Worm (Caenorhabditis elegans) whole organism, late embryonic: ENCODE data around the gene F13H10.8.

Source experiments
- C08G9.2 ChIP-seq: sonication (generic microtip); optimal IDR thresholded peaks from 2 replicates; lab custom pipeline; 2016; ENCODE audit warnings: mild to moderate bottlenecking, missing genetic modification characterization, moderate library complexity, missing compliant biosample characterization
- C38D4.7 ChIP-seq: fragments of 200-800 bp; sonication (Bioruptor generic); optimal IDR thresholded peaks from 2 replicates; lab custom pipeline; 2018; ENCODE audit warnings: mild to moderate bottlenecking, missing genetic modification characterization, moderate library complexity, missing compliant biosample characterization
- F13H6.1 ChIP-seq: sonication (generic microtip); optimal IDR thresholded peaks from 2 replicates; lab custom pipeline; 2016; ENCODE audit warnings: missing genetic modification characterization, missing compliant biosample characterization
- K02D7.2 ChIP-seq: sonication (generic microtip); optimal IDR thresholded peaks from 2 replicates; lab custom pipeline; 2017; ENCODE audit warnings: mild to moderate bottlenecking, missing genetic modification characterization, missing compliant biosample characterization
- K09A11.1 ChIP-seq: sonication (generic microtip); optimal IDR thresholded peaks from 2 replicates; lab custom pipeline; 2017; ENCODE audit warnings: antibody characterized with exemption, mild to moderate bottlenecking, missing genetic modification characterization, missing compliant biosample characterization; ENCODE audit not compliant: insufficient read depth
- T23F11.4 ChIP-seq: fragments of 200-800 bp; sonication (Bioruptor generic); optimal IDR thresholded peaks from 2 replicates; lab custom pipeline; 2018; ENCODE audit warnings: mild to moderate bottlenecking, missing genetic modification characterization, missing compliant biosample characterization
- Y22D7AL.16 ChIP-seq: sonication (generic microtip); optimal IDR thresholded peaks from 2 replicates; lab custom pipeline; 2016; ENCODE audit warnings: missing genetic modification characterization, missing compliant biosample characterization
- ahr-1 ChIP-seq: sonication (generic microtip); optimal IDR thresholded peaks from 2 replicates; lab custom pipeline; 2016; ENCODE audit warnings: missing genetic modification characterization, missing compliant biosample characterization
- ama-1 ChIP-seq: fragments of 150-350 bp; optimal IDR thresholded peaks from 2 replicates; lab custom pipeline; 2014
- ceh-2 ChIP-seq: sonication (generic microtip); optimal IDR thresholded peaks from 2 replicates; lab custom pipeline; 2016; ENCODE audit warnings: missing genotype, missing genetic modification characterization, missing compliant biosample characterization
- ceh-30 ChIP-seq: fragments of 150-350 bp; optimal IDR thresholded peaks from 2 replicates; lab custom pipeline; 2014; ENCODE audit warnings: missing biosample characterization, missing genetic modification characterization
- ceh-31 ChIP-seq: sonication (generic microtip); optimal IDR thresholded peaks from 2 replicates; lab custom pipeline; 2016; ENCODE audit warnings: missing genetic modification characterization, missing compliant biosample characterization
- ceh-34 ChIP-seq: sonication (generic microtip); optimal IDR thresholded peaks from 2 replicates; lab custom pipeline; 2016; ENCODE audit warnings: mild to moderate bottlenecking, missing genetic modification characterization, missing compliant biosample characterization
- ceh-45 ChIP-seq: fragments of 200-800 bp; sonication (Bioruptor generic); IDR thresholded peaks from 2 replicates; pipeline ENCODE4 v1.3.6; 2022; ENCODE audit warnings: missing genetic modification reagents, missing genetic modification characterization, missing compliant biosample characterization
- che-1 ChIP-seq: sonication (generic microtip); optimal IDR thresholded peaks from 2 replicates; lab custom pipeline; 2016; ENCODE audit warnings: mild to moderate bottlenecking, missing genetic modification characterization, missing compliant biosample characterization
- dve-1 ChIP-seq: sonication (generic microtip); optimal IDR thresholded peaks from 2 replicates; lab custom pipeline; 2017; ENCODE audit warnings: antibody characterized with exemption, mild to moderate bottlenecking, missing genetic modification characterization, missing compliant biosample characterization
- elt-2 ChIP-seq: sonication (generic microtip); optimal IDR thresholded peaks from 2 replicates; lab custom pipeline; 2016; ENCODE audit warnings: missing genetic modification reagents, missing genetic modification characterization, missing compliant biosample characterization
- elt-4 ChIP-seq: sonication (generic microtip); optimal IDR thresholded peaks from 2 replicates; lab custom pipeline; 2016; ENCODE audit warnings: missing genetic modification characterization, missing compliant biosample characterization
- ets-4 ChIP-seq: sonication (generic microtip); optimal IDR thresholded peaks from 2 replicates; lab custom pipeline; 2016; ENCODE audit warnings: missing genetic modification characterization, missing compliant biosample characterization
- eyg-1 ChIP-seq: sonication (generic microtip); optimal IDR thresholded peaks from 2 replicates; lab custom pipeline; 2016; ENCODE audit warnings: missing genotype, missing genetic modification characterization, missing compliant biosample characterization
- fax-1 ChIP-seq: sonication (generic microtip); optimal IDR thresholded peaks from 2 replicates; lab custom pipeline; 2016; ENCODE audit warnings: missing genotype, missing genetic modification characterization, missing compliant biosample characterization
- hlh-13 ChIP-seq: fragments of 200-800 bp; sonication (Bioruptor generic); optimal IDR thresholded peaks from 2 replicates; lab custom pipeline; 2018; ENCODE audit warnings: mild to moderate bottlenecking, missing genetic modification characterization, missing compliant biosample characterization
- hlh-15 ChIP-seq: sonication (generic microtip); optimal IDR thresholded peaks from 2 replicates; lab custom pipeline; 2016; ENCODE audit warnings: missing genetic modification characterization, missing compliant biosample characterization
- hlh-6 ChIP-seq: sonication (generic microtip); optimal IDR thresholded peaks from 2 replicates; lab custom pipeline; 2016; ENCODE audit warnings: missing genotype, missing genetic modification characterization, missing compliant biosample characterization
- hlh-8 ChIP-seq: sonication (generic microtip); optimal IDR thresholded peaks from 2 replicates; lab custom pipeline; 2016; ENCODE audit warnings: missing genotype, missing genetic modification characterization, missing compliant biosample characterization
- lim-6 ChIP-seq: sonication (generic microtip); optimal IDR thresholded peaks from 2 replicates; lab custom pipeline; 2016; ENCODE audit warnings: missing genetic modification characterization, missing compliant biosample characterization
- mec-3 ChIP-seq: sonication (generic microtip); optimal IDR thresholded peaks from 2 replicates; lab custom pipeline; 2016; ENCODE audit warnings: borderline replicate concordance, missing genetic modification characterization, missing compliant biosample characterization
- nfya-1 ChIP-seq: sonication (generic microtip); optimal IDR thresholded peaks from 2 replicates; lab custom pipeline; 2017; ENCODE audit warnings: missing genetic modification characterization, mild to moderate bottlenecking, missing compliant biosample characterization, antibody characterized with exemption, moderate library complexity
- npax-4 ChIP-seq: sonication (generic microtip); optimal IDR thresholded peaks from 2 replicates; lab custom pipeline; 2016; ENCODE audit warnings: missing genetic modification characterization, missing compliant biosample characterization
- odd-2 ChIP-seq: sonication (generic microtip); optimal IDR thresholded peaks from 2 replicates; lab custom pipeline; 2017; ENCODE audit warnings: antibody characterized with exemption, mild to moderate bottlenecking, missing genetic modification characterization, missing compliant biosample characterization
- pha-2 ChIP-seq: sonication (generic microtip); optimal IDR thresholded peaks from 2 replicates; lab custom pipeline; 2017; ENCODE audit warnings: mild to moderate bottlenecking, missing genetic modification characterization, missing compliant biosample characterization
- pha-4 ChIP-seq: fragments of 150-350 bp; optimal IDR thresholded peaks from 2 replicates; lab custom pipeline; 2018; ENCODE audit warnings: missing biosample characterization, missing genetic modification reagents, missing genetic modification characterization
- pqm-1 ChIP-seq: sonication (generic microtip); optimal IDR thresholded peaks from 2 replicates; lab custom pipeline; 2016; ENCODE audit warnings: missing genetic modification characterization, missing compliant biosample characterization
- pros-1 ChIP-seq: fragments of 150-350 bp; optimal IDR thresholded peaks from 2 replicates; lab custom pipeline; 2014; ENCODE audit warnings: missing biosample characterization, missing genetic modification reagents, missing genetic modification characterization
- ref-2 ChIP-seq: sonication (generic microtip); optimal IDR thresholded peaks from 2 replicates; lab custom pipeline; 2016; ENCODE audit warnings: missing genetic modification characterization, missing compliant biosample characterization
- rnt-1 ChIP-seq: sonication (generic microtip); optimal IDR thresholded peaks from 2 replicates; lab custom pipeline; 2016; ENCODE audit warnings: missing genetic modification characterization, missing compliant biosample characterization
- sdc-2 ChIP-seq: sonication (generic microtip); optimal IDR thresholded peaks from 2 replicates; lab custom pipeline; 2016; ENCODE audit warnings: missing genotype, missing genetic modification characterization, missing compliant biosample characterization
- sox-2 ChIP-seq: fragments of 200-800 bp; sonication (Bioruptor generic); IDR thresholded peaks from 2 replicates; pipeline ENCODE4 v1.3.6; 2022; ENCODE audit warnings: missing genetic modification reagents, missing genetic modification characterization, missing compliant biosample characterization
- sox-4 ChIP-seq: sonication (generic microtip); optimal IDR thresholded peaks from 2 replicates; lab custom pipeline; 2017; ENCODE audit warnings: mild to moderate bottlenecking, missing genetic modification characterization, inconsistent platforms, missing compliant biosample characterization
- syd-9 ChIP-seq: sonication (generic microtip); optimal IDR thresholded peaks from 2 replicates; lab custom pipeline; 2016; ENCODE audit warnings: mild to moderate bottlenecking, missing genetic modification characterization, moderate library complexity, missing compliant biosample characterization
- tbx-2 ChIP-seq: sonication (generic microtip); optimal IDR thresholded peaks from 2 replicates; lab custom pipeline; 2016; ENCODE audit warnings: missing genetic modification characterization, missing compliant biosample characterization
- ttx-3 ChIP-seq: sonication (generic microtip); optimal IDR thresholded peaks from 2 replicates; lab custom pipeline; 2016; ENCODE audit warnings: missing genetic modification reagents, missing genetic modification characterization, missing compliant biosample characterization
- unc-42 ChIP-seq: sonication (generic microtip); optimal IDR thresholded peaks from 2 replicates; lab custom pipeline; 2016; ENCODE audit warnings: missing genotype, missing genetic modification characterization, missing compliant biosample characterization
- ztf-16 ChIP-seq: sonication (generic microtip); optimal IDR thresholded peaks from 2 replicates; lab custom pipeline; 2017; ENCODE audit warnings: missing genetic modification characterization, missing compliant biosample characterization

The F13H10.8 gene

DNA sequence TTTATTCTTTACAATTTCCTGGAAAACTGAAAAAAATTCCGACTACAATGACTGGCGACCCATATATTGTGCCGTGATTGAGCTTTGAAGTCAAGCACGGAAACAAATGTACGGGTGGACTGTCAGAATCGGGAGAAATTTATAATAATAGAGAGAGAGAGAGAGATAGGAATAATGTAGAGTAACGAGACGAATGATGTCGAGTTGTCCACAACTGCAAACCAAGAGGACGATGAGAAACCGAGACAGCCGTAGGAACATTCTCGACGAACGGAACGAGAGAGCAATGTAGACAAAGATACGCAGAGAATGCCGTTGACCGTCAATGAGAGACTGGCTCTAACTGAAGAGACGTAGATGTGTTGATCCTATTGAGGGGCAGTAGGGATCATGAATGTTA is 7.2 kb downstream of the F13H10.8 start (continued):
- TF ChIP-seq sdc-2 (tag; lab: Kevin White, UChicago) (no peak), mec-3 (no peak), lim-6 (tag; lab: Kevin White, UChicago) (no peak), C38D4.7 (GFP tag; lab: Kevin White, UChicago) (no peak), hlh-8 (no peak), pqm-1 (tag; lab: Kevin White, UChicago) (no peak), ama-1 (lab: Kevin White, UChicago) (peak; percentile 69), dve-1 (tag; lab: Kevin White, UChicago) (peak; percentile 6), K02D7.2 (tag; lab: Kevin White, UChicago) (no peak), C08G9.2 (peak; percentile 39), ceh-34 (tag; lab: Kevin White, UChicago) (peak; percentile 51), ttx-3 (peak; percentile 20), npax-4 (tag; lab: Kevin White, UChicago) (no peak), elt-4 (tag; lab: Kevin White, UChicago) (no peak), Y22D7AL.16 (tag; lab: Kevin White, UChicago) (no peak), pha-2 (tag; lab: Kevin White, UChicago) (no peak), ets-4 (tag; lab: Kevin White, UChicago) (peak; percentile 33), ztf-16 (tag; lab: Kevin White, UChicago) (peak; percentile 30), nfya-1 (tag; lab: Kevin White, UChicago) (peak; percentile 77), odd-2 (tag; lab: Kevin White, UChicago) (no peak), ceh-31 (tag; lab: Kevin White, UChicago) (peak; percentile 79), pros-1 (tag; lab: Kevin White, UChicago) (peak; percentile 77), elt-2 (tag; lab: Kevin White, UChicago) (peak; percentile 21), F13H6.1 (no peak), tbx-2 (tag; lab: Kevin White, UChicago) (peak; percentile 53), hlh-15 (no peak), sox-2 (GFP tag; lab: Robert Waterston, UW) (0 out of 2 replicates have a peak, but pooled peaks have one; percentile 23), ref-2 (peak; percentile 66), hlh-13 (GFP tag; lab: Kevin White, UChicago) (no peak)

DNA sequence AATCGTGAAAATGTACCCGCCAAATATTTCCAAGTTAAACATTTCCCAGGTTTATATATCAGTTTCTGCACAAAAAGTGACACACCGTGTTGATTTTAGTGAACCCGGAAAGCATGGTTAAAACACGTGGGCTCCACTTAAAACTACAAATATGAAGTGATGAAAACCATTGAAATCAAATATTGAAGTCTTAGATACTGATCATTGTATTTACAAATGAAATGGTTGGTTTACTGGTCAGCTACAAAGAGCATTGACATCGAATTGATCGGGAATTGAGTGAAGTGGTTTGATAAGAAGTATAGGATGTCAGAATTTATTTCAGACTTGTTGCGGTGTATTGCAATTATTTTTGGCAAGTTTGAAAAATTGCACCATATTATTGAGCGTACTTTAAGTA is 9.1 kb downstream of the F13H10.8 start, which contains the start of gene hrg-5:
Gene hrg-5, minus strand, starts transcription at position 17 of the 400 bp plus-strand sequence.
- TF ChIP-seq sdc-2 (tag; lab: Kevin White, UChicago): no peak
- no peak for TF ChIP-seq npax-4 (tag; lab: Kevin White, UChicago)
- no peak for TF ChIP-seq ceh-34 (tag; lab: Kevin White, UChicago)
- TF ChIP-seq T23F11.4 (GFP tag; lab: Kevin White, UChicago): no peak
- no peak for TF ChIP-seq elt-4 (tag; lab: Kevin White, UChicago)
- TF ChIP-seq eyg-1 (tag; lab: Kevin White, UChicago): no peak
- no peak for TF ChIP-seq pqm-1 (tag; lab: Kevin White, UChicago)
- no peak for TF ChIP-seq ceh-30
- no peak for TF ChIP-seq syd-9 (tag; lab: Kevin White, UChicago)
- no peak for TF ChIP-seq fax-1
- no peak for TF ChIP-seq sox-4 (tag; lab: Kevin White, UChicago)
- no peak for TF ChIP-seq lim-6 (tag; lab: Kevin White, UChicago)
- no peak for TF ChIP-seq ahr-1 (tag; lab: Kevin White, UChicago)
- TF ChIP-seq hlh-6 (tag; lab: Kevin White, UChicago): no peak
- no peak for TF ChIP-seq ets-4 (tag; lab: Kevin White, UChicago)
- no peak for TF ChIP-seq dve-1 (tag; lab: Kevin White, UChicago)
- TF ChIP-seq elt-2 (tag; lab: Kevin White, UChicago): no peak
- TF ChIP-seq nfya-1 (tag; lab: Kevin White, UChicago): no peak
- TF ChIP-seq che-1 (tag; lab: Kevin White, UChicago): no peak
- no peak for TF ChIP-seq pros-1 (tag; lab: Kevin White, UChicago)
- TF ChIP-seq, all 69 proteins: peak for 0

ce11 chrIV:11030117-11030516 is 9.8 kb downstream of the F13H10.8 start:
- TF ChIP-seq hlh-6 (tag; lab: Kevin White, UChicago) (no peak), pha-4 (tag; lab: Kevin White, UChicago) (no peak), unc-42 (tag; lab: Kevin White, UChicago) (no peak), ceh-45 (GFP tag; lab: Robert Waterston, UW) (no peak), ceh-2 (tag; lab: Kevin White, UChicago) (no peak), hlh-15 (no peak), sox-2 (GFP tag; lab: Robert Waterston, UW) (no peak), K09A11.1 (tag; lab: Kevin White, UChicago) (no peak), rnt-1 (no peak)
